Worm (Caenorhabditis elegans) whole organism, midembryonic: ENCODE data around the gene C47E12.2.
"Not testable (repeated sequence)": the region's sequence is repeated elsewhere in the genome, so short reads cannot be mapped to it uniquely, and the experiment has no call there.

Experiments used
- T22C8.4 ChIP-seq: fragments of 200-800 bp; sonication (Bioruptor generic); IDR thresholded peaks from 2 replicates; pipeline ENCODE4 v1.3.6; 2022; ENCODE audit warnings: missing genetic modification characterization, missing compliant biosample characterization
- cog-1 ChIP-seq: sonication (generic microtip); optimal IDR thresholded peaks from 2 replicates; lab custom pipeline; 2016; ENCODE audit warnings: missing genetic modification characterization, missing compliant biosample characterization
- flt-1 ChIP-seq: fragments of 200-800 bp; sonication (Bioruptor generic); IDR thresholded peaks from 2 replicates; pipeline ENCODE4 v1.3.6; 2022; ENCODE audit warnings: missing genetic modification characterization, missing compliant biosample characterization
- klf-2 ChIP-seq: fragments of 200-800 bp; sonication (Bioruptor generic); conservative IDR thresholded peaks from 2 replicates; pipeline ENCODE4 v1.3.6; 2022; ENCODE audit warnings: missing genetic modification reagents, missing genetic modification characterization, missing compliant biosample characterization
- med-1 ChIP-seq: sonication (generic microtip); optimal IDR thresholded peaks from 2 replicates; lab custom pipeline; 2017; ENCODE audit warnings: missing genetic modification characterization, mild to moderate bottlenecking, missing compliant biosample characterization, antibody characterized with exemption, missing genetic modification reagents; ENCODE audit not compliant: insufficient read depth
- ref-1 ChIP-seq: fragments of 200-800 bp; sonication (Bioruptor generic); conservative IDR thresholded peaks from 2 replicates; pipeline ENCODE4 v1.3.6; 2022; ENCODE audit warnings: missing genetic modification reagents, missing genetic modification characterization, missing compliant biosample characterization
- tab-1 ChIP-seq: fragments of 200-800 bp; sonication (Bioruptor generic); IDR thresholded peaks from 2 replicates; pipeline ENCODE4 v1.3.6; 2022; ENCODE audit warnings: missing genetic modification characterization, missing compliant biosample characterization
- ztf-23 ChIP-seq: fragments of 200-800 bp; sonication (Bioruptor generic); IDR thresholded peaks from 2 replicates; pipeline ENCODE4 v1.3.6; 2022; ENCODE audit warnings: missing genetic modification reagents, missing genetic modification characterization, missing compliant biosample characterization
- ztf-29 ChIP-seq: fragments of 200-800 bp; sonication (Bioruptor generic); IDR thresholded peaks from 2 replicates; pipeline ENCODE4 v1.3.6; 2022; ENCODE audit warnings: missing genetic modification reagents, missing genetic modification characterization, missing compliant biosample characterization

C47E12.2 gene

ce11 chrIV:10028779-10029178 lies 25.5 kb upstream of the C47E12.2 start, which contains the start of the genes F44D12.16 and msd-2:
Gene F44D12.16, plus strand, starts transcription at chrIV:10029079.
Gene msd-2, plus strand, starts transcription at chrIV:10029083.
- TF ChIP-seq flt-1; T22C8.4 (GFP tag; lab: Robert Waterston, UW); tab-1 (GFP tag; lab: Robert Waterston, UW): not testable (repeated sequence)

ce11 chrIV:10027566-10027965 lies 24.3 kb upstream of the C47E12.2 start, which contains the start of gene gipc-2:
Gene gipc-2, minus strand, starts transcription at chrIV:10027666.
- no peak for TF ChIP-seq ref-1 (GFP tag; lab: Robert Waterston, UW)
- TF ChIP-seq klf-2 (GFP tag; lab: Robert Waterston, UW) = no peak
- TF ChIP-seq T22C8.4 (GFP tag; lab: Robert Waterston, UW) = no peak
- TF ChIP-seq ztf-29 (GFP tag; lab: Robert Waterston, UW) = no peak
- no peak for TF ChIP-seq tab-1 (GFP tag; lab: Robert Waterston, UW)
- no peak for TF ChIP-seq cog-1
- no peak for TF ChIP-seq flt-1
- TF ChIP-seq ztf-23 = no peak
- TF ChIP-seq med-1 (GFP tag; lab: Kevin White, UChicago) = no peak

ce11 chrIV:10026129-10026528 lies 22.8 kb upstream of the C47E12.2 start:
- no peak for TF ChIP-seq flt-1
- no peak for TF ChIP-seq T22C8.4 (GFP tag; lab: Robert Waterston, UW)
- TF ChIP-seq cog-1 = no peak
- TF ChIP-seq ref-1 (GFP tag; lab: Robert Waterston, UW) = no peak
- no peak for TF ChIP-seq klf-2 (GFP tag; lab: Robert Waterston, UW)
- TF ChIP-seq med-1 (GFP tag; lab: Kevin White, UChicago) = no peak
- TF ChIP-seq ztf-23 = no peak
- no peak for TF ChIP-seq tab-1 (GFP tag; lab: Robert Waterston, UW)
- TF ChIP-seq ztf-29 (GFP tag; lab: Robert Waterston, UW) = no peak

DNA sequence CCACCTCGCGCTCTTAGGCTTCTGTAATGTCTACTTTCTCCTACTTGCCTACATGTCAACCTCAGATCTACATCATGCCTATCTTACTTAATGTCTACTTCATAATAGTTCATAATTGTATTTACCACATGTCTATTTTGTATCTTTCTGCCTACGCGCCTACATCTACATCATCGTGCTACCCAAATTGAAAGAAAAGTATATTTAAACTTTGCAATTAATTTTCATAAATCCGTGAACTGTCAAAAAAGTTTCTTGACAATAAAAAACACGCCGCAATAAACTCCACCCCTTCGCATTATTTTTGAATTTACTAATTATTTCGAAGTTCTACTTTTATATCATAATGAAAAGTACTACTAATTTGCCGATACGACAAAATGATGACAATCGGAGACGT lies 19.7 kb upstream of the C47E12.2 start, which contains the start of gene F44D12.8:
TSS of gene F44D12.8 (plus strand) at position 301 of the 400 bp plus-strand sequence.
- TF ChIP-seq T22C8.4 (GFP tag; lab: Robert Waterston, UW) (no peak), ztf-29 (GFP tag; lab: Robert Waterston, UW) (no peak)

ce11 chrIV:10021283-10021682 lies 18.0 kb upstream of the C47E12.2 start, which contains the start of gene F44D12.19:
Gene F44D12.19, plus strand, starts transcription at chrIV:10021583.
- no peak for TF ChIP-seq ztf-29 (GFP tag; lab: Robert Waterston, UW)
- TF ChIP-seq ztf-23 = no peak
- no peak for TF ChIP-seq klf-2 (GFP tag; lab: Robert Waterston, UW)
- no peak for TF ChIP-seq med-1 (GFP tag; lab: Kevin White, UChicago)
- no peak for TF ChIP-seq tab-1 (GFP tag; lab: Robert Waterston, UW)

- no peak for TF ChIP-seq klf-2 (GFP tag; lab: Robert Waterston, UW)
- TF ChIP-seq ref-1 (GFP tag; lab: Robert Waterston, UW) = no peak
- TF ChIP-seq flt-1 = no peak
- no peak for TF ChIP-seq ztf-23
- TF ChIP-seq tab-1 (GFP tag; lab: Robert Waterston, UW) = no peak
- TF ChIP-seq T22C8.4 (GFP tag; lab: Robert Waterston, UW) = no peak
- TF ChIP-seq cog-1 = no peak
- no peak for TF ChIP-seq ztf-29 (GFP tag; lab: Robert Waterston, UW)
- no peak for TF ChIP-seq med-1 (GFP tag; lab: Kevin White, UChicago)
Observed at ce11 chrIV:10017633-10018032, 14.3 kb upstream of the C47E12.2 start, which contains the start of gene F44D12.2. Gene F44D12.2, minus strand, starts transcription at chrIV:10017733.

ce11 chrIV:10016977-10017376 lies 13.7 kb upstream of the C47E12.2 start, which contains the start of gene ent-7:
Gene ent-7, plus strand, starts transcription at chrIV:10017277.
- TF ChIP-seq med-1 (GFP tag; lab: Kevin White, UChicago) = no peak

DNA sequence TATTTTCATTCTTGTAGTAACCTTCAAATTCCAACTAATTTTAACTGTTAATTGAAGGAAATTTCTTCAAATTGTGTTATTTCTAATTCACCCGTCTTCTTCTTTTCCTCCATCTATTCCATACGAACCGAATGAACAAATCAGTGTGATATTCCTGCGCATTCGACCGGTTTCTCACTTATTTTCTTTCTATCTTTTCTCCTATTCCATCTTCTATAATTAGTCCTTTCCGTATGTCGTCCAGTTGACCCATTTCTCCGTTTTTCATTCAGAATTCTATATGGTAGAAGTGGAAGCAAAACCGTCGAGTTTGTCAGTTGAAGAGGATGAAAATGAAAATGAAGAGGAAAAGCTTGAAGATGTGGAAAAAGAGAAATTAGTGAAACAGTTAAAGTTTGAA lies 6.2 kb upstream of the C47E12.2 start, which contains the start of gene magu-4:
TSS of gene magu-4 (plus strand) at position 218 of the 400 bp plus-strand sequence.
- TF ChIP-seq ztf-29 (GFP tag; lab: Robert Waterston, UW) (no peak), klf-2 (GFP tag; lab: Robert Waterston, UW) (no peak), ztf-23 (no peak), flt-1 (no peak), cog-1 (no peak), tab-1 (GFP tag; lab: Robert Waterston, UW) (no peak), ref-1 (GFP tag; lab: Robert Waterston, UW) (no peak), T22C8.4 (GFP tag; lab: Robert Waterston, UW) (no peak), med-1 (GFP tag; lab: Kevin White, UChicago) (no peak)

- no peak for TF ChIP-seq cog-1
- TF ChIP-seq ztf-29 (GFP tag; lab: Robert Waterston, UW) = no peak
- no peak for TF ChIP-seq flt-1
- TF ChIP-seq tab-1 (GFP tag; lab: Robert Waterston, UW) = no peak
- no peak for TF ChIP-seq med-1 (GFP tag; lab: Kevin White, UChicago)
- TF ChIP-seq T22C8.4 (GFP tag; lab: Robert Waterston, UW) = no peak
- TF ChIP-seq ref-1 (GFP tag; lab: Robert Waterston, UW) = no peak
- TF ChIP-seq ztf-23 = no peak
- TF ChIP-seq klf-2 (GFP tag; lab: Robert Waterston, UW) = no peak
Observed at ce11 chrIV:10007758-10008157, 4.5 kb upstream of the C47E12.2 start.

- no peak for TF ChIP-seq ztf-23
- TF ChIP-seq flt-1 = no peak
- no peak for TF ChIP-seq T22C8.4 (GFP tag; lab: Robert Waterston, UW)
- TF ChIP-seq ztf-29 (GFP tag; lab: Robert Waterston, UW) = no peak
- no peak for TF ChIP-seq ref-1 (GFP tag; lab: Robert Waterston, UW)
- no peak for TF ChIP-seq klf-2 (GFP tag; lab: Robert Waterston, UW)
- TF ChIP-seq med-1 (GFP tag; lab: Kevin White, UChicago) = no peak
- TF ChIP-seq tab-1 (GFP tag; lab: Robert Waterston, UW) = no peak
- no peak for TF ChIP-seq cog-1
Observed at ce11 chrIV:10006792-10007191, 3.5 kb upstream of the C47E12.2 start, which contains the start of gene C47E12.13. Gene C47E12.13, minus strand, starts transcription at chrIV:10006892.
